Worm (Caenorhabditis elegans) whole organism, L4 larva: Measurements from ENCODE around the gene Y105C5A.1269.
A peak's percentile ranks its signal among the peaks of the same experiment; 100 is the strongest.
"Not testable (repeated sequence)": the region's sequence is repeated elsewhere in the genome, so short reads cannot be mapped to it uniquely, and the experiment has no call there.

Experiments
- T26A8.4 ChIP-seq: fragments of 200-800 bp; sonication (Bioruptor generic); IDR thresholded peaks from 2 replicates; pipeline ENCODE4 v1.3.6; 2022; ENCODE audit warnings: missing genetic modification characterization, missing compliant biosample characterization
- aha-1 ChIP-seq: fragments of 150-350 bp; peaks from one replicate; lab custom pipeline; 2014; ENCODE audit warnings: missing biosample characterization, missing genetic modification characterization
- aly-2 ChIP-seq: sonication (generic microtip); optimal IDR thresholded peaks from 2 replicates; lab custom pipeline; 2018; ENCODE audit warnings: missing biosample characterization, missing genetic modification characterization
- ceh-44 ChIP-seq: fragments of 200-800 bp; sonication (Bioruptor generic); IDR thresholded peaks from 2 replicates; pipeline ENCODE4 v1.3.6; 2022; ENCODE audit warnings: missing genetic modification reagents, missing genetic modification characterization, missing compliant biosample characterization
- dmd-6 ChIP-seq: fragments of 200-800 bp; sonication (Bioruptor generic); IDR thresholded peaks from 2 replicates; pipeline ENCODE4 v1.3.6; 2022; ENCODE audit warnings: missing genetic modification reagents, missing genetic modification characterization, missing compliant biosample characterization
- dpl-1 ChIP-seq: fragments of 150-350 bp; optimal IDR thresholded peaks from 2 replicates; lab custom pipeline; 2014; ENCODE audit warnings: missing biosample characterization, missing genetic modification reagents, missing genetic modification characterization
- dve-1 ChIP-seq: sonication (generic microtip); optimal IDR thresholded peaks from 2 replicates; lab custom pipeline; 2017; ENCODE audit warnings: antibody characterized with exemption, mild to moderate bottlenecking, missing genetic modification characterization, missing compliant biosample characterization; ENCODE audit not compliant: insufficient read depth
- egl-27 ChIP-seq: sonication (generic microtip); optimal IDR thresholded peaks from 3 replicates; lab custom pipeline; 2017; ENCODE audit warnings: missing biosample characterization, missing genetic modification reagents, missing genetic modification characterization
- egl-43 ChIP-seq: fragments of 200-800 bp; sonication (Bioruptor generic); IDR thresholded peaks from 2 replicates; pipeline ENCODE4 v1.3.6; 2022; ENCODE audit warnings: missing genetic modification reagents, missing genetic modification characterization, missing compliant biosample characterization
- fos-1 ChIP-seq: fragments of 150-350 bp; optimal IDR thresholded peaks from 2 replicates; lab custom pipeline; 2014; ENCODE audit warnings: missing biosample characterization, missing genetic modification characterization
- hmg-1.1 ChIP-seq: fragments of 200-800 bp; sonication (Bioruptor generic); IDR thresholded peaks from 2 replicates; pipeline ENCODE4 v1.3.6; 2022; ENCODE audit warnings: missing genetic modification reagents, missing genetic modification characterization, missing compliant biosample characterization
- mdt-29 ChIP-seq: fragments of 200-800 bp; sonication (Bioruptor generic); IDR thresholded peaks from 2 replicates; pipeline ENCODE4 v1.3.6; 2022; ENCODE audit warnings: missing genetic modification reagents, missing genetic modification characterization, missing compliant biosample characterization
- mes-2 ChIP-seq: sonication (generic microtip); optimal IDR thresholded peaks from 2 replicates; lab custom pipeline; 2016; ENCODE audit warnings: missing genotype, mild to moderate bottlenecking, missing genetic modification characterization, missing compliant biosample characterization; ENCODE audit not compliant: poor library complexity, severe bottlenecking
- nhr-11 ChIP-seq: fragments of 150-350 bp; optimal IDR thresholded peaks from 2 replicates; lab custom pipeline; 2014; ENCODE audit warnings: missing biosample characterization, missing genetic modification characterization
- nhr-237 ChIP-seq: sonication (generic microtip); optimal IDR thresholded peaks from 2 replicates; lab custom pipeline; 2017; ENCODE audit warnings: missing biosample characterization, missing genetic modification characterization
- nhr-28 ChIP-seq: fragments of 150-350 bp; optimal IDR thresholded peaks from 2 replicates; lab custom pipeline; 2014; ENCODE audit warnings: missing biosample characterization, missing genetic modification characterization
- php-3 ChIP-seq: fragments of 200-800 bp; sonication (Bioruptor generic); IDR thresholded peaks from 2 replicates; pipeline ENCODE4 v1.3.6; 2022; ENCODE audit warnings: missing genetic modification reagents, missing genetic modification characterization, missing compliant biosample characterization
- sdz-12 ChIP-seq: fragments of 200-800 bp; sonication (Bioruptor generic); optimal IDR thresholded peaks from 2 replicates; lab custom pipeline; 2018; ENCODE audit warnings: mild to moderate bottlenecking, missing genetic modification characterization, missing compliant biosample characterization
- set-16 ChIP-seq: fragments of 200-800 bp; sonication (Bioruptor generic); IDR thresholded peaks from 2 replicates; pipeline ENCODE4 v1.3.6; 2022; ENCODE audit warnings: missing genetic modification reagents, missing genetic modification characterization, missing compliant biosample characterization
- skn-1 ChIP-seq: fragments of 150-350 bp; optimal IDR thresholded peaks from 2 replicates; lab custom pipeline; 2014; ENCODE audit warnings: missing biosample characterization, missing genetic modification characterization
- snpc-1.2 ChIP-seq: fragments of 200-800 bp; sonication (Bioruptor generic); IDR thresholded peaks from 2 replicates; pipeline ENCODE4 v1.3.6; 2022; ENCODE audit warnings: missing genetic modification reagents, missing genetic modification characterization, missing compliant biosample characterization
- spr-1 ChIP-seq: sonication (generic microtip); optimal IDR thresholded peaks from 2 replicates; lab custom pipeline; 2016; ENCODE audit warnings: mild to moderate bottlenecking, missing genetic modification characterization, missing compliant biosample characterization
- spr-3 ChIP-seq: fragments of 200-800 bp; sonication (Bioruptor generic); optimal IDR thresholded peaks from 2 replicates; lab custom pipeline; 2018; ENCODE audit warnings: mild to moderate bottlenecking, missing genetic modification characterization, missing compliant biosample characterization
- tag-97 ChIP-seq: fragments of 200-800 bp; sonication (Bioruptor generic); IDR thresholded peaks from 2 replicates; pipeline ENCODE4 v1.3.6; 2022; ENCODE audit warnings: missing genetic modification characterization, missing compliant biosample characterization
- unc-130 ChIP-seq: sonication (generic microtip); optimal IDR thresholded peaks from 2 replicates; lab custom pipeline; 2016; ENCODE audit warnings: missing genetic modification reagents, missing genetic modification characterization, missing compliant biosample characterization
- unc-39 ChIP-seq: sonication (generic microtip); optimal IDR thresholded peaks from 2 replicates; lab custom pipeline; 2017; ENCODE audit warnings: missing biosample characterization, missing genetic modification characterization
- unc-62 ChIP-seq, 3 experiments: fragments of 150-350 bp in 1 of 3; sonication (generic microtip); optimal IDR thresholded peaks in 2 of 3; peaks in 1 of 3; 1 replicate in 1 of 3; 2 replicates in 2 of 3; lab custom pipeline; 2014 to 2017; ENCODE audit warnings: missing biosample characterization in 3 of 3, missing genetic modification characterization in 3 of 3, missing genetic modification reagents in 3 of 3, missing genotype in 1 of 3
- zfp-2 ChIP-seq: sonication (generic microtip); optimal IDR thresholded peaks from 2 replicates; lab custom pipeline; 2016; ENCODE audit warnings: mild to moderate bottlenecking, missing genetic modification characterization, missing compliant biosample characterization
- ztf-11 ChIP-seq: fragments of 150-350 bp; optimal IDR thresholded peaks from 2 replicates; lab custom pipeline; 2014; ENCODE audit warnings: missing biosample characterization, missing genetic modification characterization

Gene Y105C5A.1269

ce11 chrIV:15847096-15847495 is at the start of gene Y105C5A.1269:
TSS of gene Y105C5A.1269 (plus strand) at chrIV:15847396.
- TF ChIP-seq mes-2 (tag; lab: Kevin White, UChicago): no peak
- no peak for TF ChIP-seq hmg-1.1 (GFP tag; lab: Robert Waterston, UW)
- no peak for TF ChIP-seq skn-1
- no peak for TF ChIP-seq fos-1 (tag; lab: Kevin White, UChicago)
- no peak for TF ChIP-seq egl-43 (GFP tag; lab: Robert Waterston, UW)
- TF ChIP-seq mdt-29 (GFP tag; lab: Robert Waterston, UW): no peak
- no peak for TF ChIP-seq dve-1 (tag; lab: Kevin White, UChicago)
- no peak for TF ChIP-seq tag-97 (GFP tag; lab: Robert Waterston, UW)
- TF ChIP-seq nhr-28 (tag; lab: Kevin White, UChicago): no peak
- TF ChIP-seq dmd-6: no peak
- TF ChIP-seq egl-27 (tag; lab: Kevin White, UChicago): no peak
- TF ChIP-seq T26A8.4: no peak

DNA sequence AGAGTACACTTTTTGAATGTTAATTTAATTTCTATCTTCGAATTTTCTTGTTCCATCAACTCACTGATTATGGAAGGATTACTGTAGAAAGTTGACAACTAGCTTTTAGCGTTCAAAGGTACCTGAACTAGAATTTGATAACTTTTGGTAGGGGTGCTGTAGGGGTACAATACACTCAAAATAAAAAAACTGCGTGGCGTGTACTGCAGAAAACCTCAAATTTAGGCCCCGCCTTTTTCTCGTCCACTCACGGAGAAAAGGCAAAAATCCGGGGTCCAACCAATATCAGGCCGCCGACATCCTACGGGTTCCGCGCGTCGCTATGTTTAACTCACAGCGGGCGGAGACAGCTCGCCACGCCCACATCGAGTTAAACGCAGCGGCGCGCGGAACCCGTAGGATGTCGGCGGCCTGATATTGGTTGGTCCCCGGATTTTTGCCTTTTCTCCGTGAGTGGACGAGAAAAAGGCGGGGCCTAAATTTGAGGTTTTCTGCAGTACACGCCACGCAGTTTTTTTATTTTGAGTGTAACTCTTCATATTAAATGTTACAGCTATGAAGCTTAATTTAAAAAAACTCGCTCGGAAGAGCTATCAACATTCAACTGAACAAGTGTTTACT is 42.1 kb upstream of the Y105C5A.1269 start:
- TF ChIP-seq snpc-1.2 (peak; percentile 93), unc-62 (GFP tag; optimal IDR thresholded peaks at IDR 0.05 in 1 of 2; lab: Kevin White, UChicago) (peak in 1 of 2 experiments; percentile 18), aha-1 (tag; lab: Kevin White, UChicago) (peak; percentile 11)
- TF ChIP-seq unc-62 (tag; optimal IDR thresholded peaks at IDR 0.05; lab: Kevin White, UChicago): not testable (repeated sequence)

ce11 chrIV:15814044-15814443 is 33.2 kb upstream of the Y105C5A.1269 start:
- TF ChIP-seq nhr-11 (peak; percentile 8), aha-1 (tag; lab: Kevin White, UChicago) (peak; percentile 64), skn-1 (no peak), mdt-29 (GFP tag; lab: Robert Waterston, UW) (no peak), spr-1 (tag; lab: Kevin White, UChicago) (no peak), egl-43 (GFP tag; lab: Robert Waterston, UW) (no peak), unc-62 (GFP tag; optimal IDR thresholded peaks at IDR 0.05 in 1 of 2; lab: Kevin White, UChicago) (peak in 1 of 2 experiments; percentile 48), unc-62 (tag; optimal IDR thresholded peaks at IDR 0.05; lab: Kevin White, UChicago) (no peak), aly-2 (tag; lab: Kevin White, UChicago) (no peak)

ce11 chrIV:15817490-15817889 is 29.7 kb upstream of the Y105C5A.1269 start:
- TF ChIP-seq sdz-12 (no peak), snpc-1.2 (peak; percentile 62; the same call in 1 of the 2 replicates)

ce11 chrIV:15819759-15820158 is 27.4 kb upstream of the Y105C5A.1269 start, which contains the start of gene daf-38:
TSS of gene daf-38 (plus strand) at chrIV:15820059.
- TF ChIP-seq unc-130 (GFP tag; lab: Kevin White, UChicago) (no peak), spr-3 (GFP tag; lab: Kevin White, UChicago) (no peak), unc-39 (tag; lab: Kevin White, UChicago) (no peak), zfp-2 (no peak), dpl-1 (no peak), nhr-237 (no peak), php-3 (GFP tag; lab: Robert Waterston, UW) (no peak), ztf-11 (tag; lab: Kevin White, UChicago) (no peak)

DNA sequence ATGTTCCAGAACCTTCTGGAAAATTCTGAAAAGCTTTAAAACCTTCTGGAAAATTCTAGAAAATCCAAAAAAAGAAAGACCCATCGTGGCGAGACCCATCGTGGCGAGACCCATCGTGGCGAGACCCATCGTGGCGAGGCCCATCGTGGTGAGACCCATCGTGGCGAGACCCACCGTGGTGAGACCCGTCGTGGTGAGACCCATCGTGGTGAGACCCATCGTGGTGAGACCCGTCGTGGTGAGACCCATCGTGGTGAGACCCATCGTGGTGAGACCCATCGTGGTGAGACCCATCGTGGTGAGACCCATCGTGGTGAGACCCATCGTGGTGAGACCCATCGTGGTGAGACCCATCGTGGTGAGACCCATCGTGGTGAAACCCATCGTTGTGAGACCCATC is 20.6 kb upstream of the Y105C5A.1269 start:
- 0 out of 2 replicates have a peak, but pooled peaks have one; percentile 29 for TF ChIP-seq mdt-29 (GFP tag; lab: Robert Waterston, UW)
- 0 out of 2 replicates have a peak, but pooled peaks have one; percentile 23 for TF ChIP-seq ceh-44 (GFP tag; lab: Robert Waterston, UW)
- TF ChIP-seq set-16 (GFP tag; lab: Robert Waterston, UW): peak; percentile 78; the same call in 1 of the 2 replicates
